Fruit fly (Drosophila melanogaster) whole organism, embryonic: ENCODE measurements around the gene CG10874.
A peak's percentile ranks its signal among the peaks of the same experiment; 100 is the strongest.

Experiments used
- CG10209 ChIP-seq: fragments of 200-800 bp; sonication (Bioruptor generic); optimal IDR thresholded peaks from 3 replicates; lab custom pipeline; 2017; ENCODE audit warnings: missing biosample characterization, mild to moderate bottlenecking, missing genetic modification characterization, missing genetic modification reagents
- CG10321 ChIP-seq: fragments of 200-800 bp; sonication (Bioruptor generic); IDR thresholded peaks from 2 replicates; pipeline ENCODE4 v1.3.6; 2022; ENCODE audit warnings: missing biosample characterization, missing genetic modification characterization
- CG10462 ChIP-seq: fragments of 200-800 bp; sonication (Bioruptor generic); optimal IDR thresholded peaks from 2 replicates; lab custom pipeline; 2016; ENCODE audit warnings: missing biosample characterization, missing genetic modification characterization
- CG10543 ChIP-seq: fragments of 200-800 bp; sonication (Bioruptor generic); optimal IDR thresholded peaks from 3 replicates; lab custom pipeline; 2017; ENCODE audit warnings: missing biosample characterization, mild to moderate bottlenecking, missing genetic modification characterization, moderate library complexity
- CG12391 ChIP-seq: fragments of 200-800 bp; sonication (Bioruptor generic); optimal IDR thresholded peaks from 3 replicates; lab custom pipeline; 2018; ENCODE audit warnings: missing biosample characterization, mild to moderate bottlenecking, missing genetic modification characterization, moderate library complexity
- CG14667 ChIP-seq: fragments of 200-800 bp; sonication (Bioruptor generic); IDR thresholded peaks from 2 replicates; pipeline ENCODE4 v1.3.6; 2022; ENCODE audit warnings: missing biosample characterization, missing genetic modification characterization
- CG14710 ChIP-seq: fragments of 200-800 bp; sonication (Bioruptor generic); optimal IDR thresholded peaks from 3 replicates; lab custom pipeline; 2019; ENCODE audit warnings: missing biosample characterization, mild to moderate bottlenecking, missing genetic modification characterization, moderate library complexity
- CG1602 ChIP-seq: fragments of 200-800 bp; sonication (Bioruptor generic); optimal IDR thresholded peaks from 3 replicates; lab custom pipeline; 2016; ENCODE audit warnings: missing biosample characterization, missing genetic modification characterization
- CG1603 ChIP-seq: fragments of 200-800 bp; sonication (Bioruptor generic); optimal IDR thresholded peaks from 2 replicates; lab custom pipeline; 2019; ENCODE audit warnings: missing biosample characterization, mild to moderate bottlenecking, missing genetic modification characterization, moderate library complexity
- CG18619 ChIP-seq: fragments of 200-800 bp; sonication (Bioruptor generic); optimal IDR thresholded peaks from 3 replicates; lab custom pipeline; 2017; ENCODE audit warnings: missing biosample characterization, mild to moderate bottlenecking, missing genetic modification characterization
- CG2712 ChIP-seq: fragments of 200-800 bp; optimal IDR thresholded peaks from 3 replicates; lab custom pipeline; 2019; ENCODE audit warnings: missing biosample characterization, mild to moderate bottlenecking, missing genetic modification characterization, moderate library complexity
- CG3281 ChIP-seq: fragments of 200-800 bp; sonication (Bioruptor generic); optimal IDR thresholded peaks from 3 replicates; lab custom pipeline; 2017; ENCODE audit warnings: missing biosample characterization, mild to moderate bottlenecking, missing genetic modification characterization
- CG3407 ChIP-seq: fragments of 200-800 bp; sonication (Bioruptor generic); optimal IDR thresholded peaks from 2 replicates; lab custom pipeline; 2018; ENCODE audit warnings: missing biosample characterization, mild to moderate bottlenecking, missing genetic modification characterization
- CG5245 ChIP-seq: fragments of 200-800 bp; sonication (Bioruptor generic); optimal IDR thresholded peaks from 3 replicates; lab custom pipeline; 2016; ENCODE audit warnings: missing biosample characterization, missing genetic modification characterization
- CG6654 ChIP-seq: fragments of 200-800 bp; sonication (Bioruptor generic); optimal IDR thresholded peaks from 2 replicates; lab custom pipeline; 2017; ENCODE audit warnings: missing biosample characterization, mild to moderate bottlenecking, missing genetic modification characterization
- CG7357 ChIP-seq: fragments of 200-800 bp; sonication (Bioruptor generic); IDR thresholded peaks from 3 replicates; pipeline ENCODE4 v1.3.6; 2022; ENCODE audit warnings: missing biosample characterization, missing genetic modification characterization
- CG7372 ChIP-seq: fragments of 200-800 bp; sonication (Bioruptor generic); IDR thresholded peaks from 2 replicates; pipeline ENCODE4 v1.3.6; 2022; ENCODE audit warnings: missing biosample characterization, missing genetic modification characterization
- CG7556 ChIP-seq: fragments of 200-800 bp; sonication (Bioruptor generic); optimal IDR thresholded peaks from 2 replicates; lab custom pipeline; 2017; ENCODE audit warnings: missing biosample characterization, mild to moderate bottlenecking, missing genetic modification characterization
- CG9876 ChIP-seq: fragments of 200-800 bp; sonication (Bioruptor generic); optimal IDR thresholded peaks from 2 replicates; lab custom pipeline; 2016; ENCODE audit warnings: missing biosample characterization, missing genetic modification characterization
- CTCF ChIP-seq: fragments of 200-800 bp; sonication (Bioruptor generic); optimal IDR thresholded peaks from 2 replicates; lab custom pipeline; 2017; ENCODE audit warnings: missing biosample characterization, mild to moderate bottlenecking, missing genetic modification characterization, moderate library complexity
- Chrac-16 ChIP-seq: fragments of 200-800 bp; sonication (Bioruptor generic); optimal IDR thresholded peaks from 3 replicates; lab custom pipeline; 2016; ENCODE audit warnings: missing biosample characterization, missing genetic modification characterization
- Ets65A ChIP-seq: fragments of 200-800 bp; sonication (Bioruptor generic); peaks from one replicate; lab custom pipeline; 2016; ENCODE audit warnings: missing biosample characterization, missing genetic modification characterization
- Fer3 ChIP-seq: fragments of 200-800 bp; sonication (Bioruptor generic); optimal IDR thresholded peaks from 2 replicates; lab custom pipeline; 2018; ENCODE audit warnings: missing biosample characterization, mild to moderate bottlenecking, missing genetic modification characterization, moderate library complexity
- HLH4C ChIP-seq: fragments of 200-800 bp; sonication (Bioruptor generic); IDR thresholded peaks from 3 replicates; pipeline ENCODE4 v1.3.6; 2022; ENCODE audit warnings: missing biosample characterization, missing genetic modification characterization; ENCODE audit not compliant: partially characterized antibody
- Hey ChIP-seq: fragments of 200-800 bp; sonication (Bioruptor generic); optimal IDR thresholded peaks from 3 replicates; lab custom pipeline; 2018; ENCODE audit warnings: missing biosample characterization, mild to moderate bottlenecking, missing genetic modification characterization
- Hmr ChIP-seq: fragments of 200-800 bp; sonication (Bioruptor generic); optimal IDR thresholded peaks from 3 replicates; lab custom pipeline; 2017; ENCODE audit warnings: mild to moderate bottlenecking, missing biosample characterization, missing genetic modification reagents, missing genetic modification characterization
- Mrtf ChIP-seq: fragments of 200-800 bp; sonication (Bioruptor generic); IDR thresholded peaks from 3 replicates; pipeline ENCODE4 v1.3.6; 2022; ENCODE audit warnings: missing biosample characterization, missing genetic modification characterization
- TFAM ChIP-seq: fragments of 200-800 bp; sonication (Bioruptor generic); optimal IDR thresholded peaks from 2 replicates; lab custom pipeline; 2017; ENCODE audit warnings: missing biosample characterization, missing genetic modification characterization, inconsistent platforms
- ash1 ChIP-seq: fragments of 200-800 bp; sonication (Bioruptor generic); optimal IDR thresholded peaks from 2 replicates; lab custom pipeline; 2018; ENCODE audit warnings: missing biosample characterization, mild to moderate bottlenecking, missing genetic modification characterization
- bab2 ChIP-seq: fragments of 200-800 bp; sonication (Bioruptor generic); optimal IDR thresholded peaks from 2 replicates; lab custom pipeline; 2016; ENCODE audit warnings: missing biosample characterization, missing genetic modification characterization
- cad ChIP-seq: fragments of >200 bp; optimal IDR thresholded peaks from 2 replicates; lab custom pipeline; 2017; ENCODE audit warnings: missing biosample characterization, missing genetic modification characterization
- caup ChIP-seq: fragments of 200-800 bp; sonication (Bioruptor generic); optimal IDR thresholded peaks from 3 replicates; lab custom pipeline; 2017; ENCODE audit warnings: missing biosample characterization, mild to moderate bottlenecking, missing genetic modification characterization, moderate library complexity; ENCODE audit not compliant: severe bottlenecking
- cg ChIP-seq: fragments of 200-800 bp; sonication (Bioruptor generic); optimal IDR thresholded peaks from 3 replicates; lab custom pipeline; 2019; ENCODE audit warnings: missing biosample characterization, mild to moderate bottlenecking, missing genetic modification characterization, moderate library complexity
- ci ChIP-seq: fragments of 200-800 bp; sonication (Bioruptor generic); IDR thresholded peaks from 3 replicates; pipeline ENCODE4 v1.3.6; 2022; ENCODE audit warnings: missing biosample characterization, missing genetic modification characterization
- emc ChIP-seq: fragments of 200-800 bp; sonication (Bioruptor generic); optimal IDR thresholded peaks from 2 replicates; lab custom pipeline; 2016; ENCODE audit warnings: missing biosample characterization, missing genetic modification characterization
- eyg ChIP-seq: fragments of 200-800 bp; sonication (Bioruptor generic); optimal IDR thresholded peaks from 3 replicates; lab custom pipeline; 2016; ENCODE audit warnings: missing biosample characterization, missing genetic modification characterization
- hkb ChIP-seq, 2 experiments: fragments of 200-800 bp in 1 of 2; fragments of >200 bp in 1 of 2; sonication (Bioruptor generic) in 1 of 2; IDR thresholded peaks in 1 of 2; optimal IDR thresholded peaks in 1 of 2; 2 replicates each; pipeline versions ENCODE4 v1.3.6 to Lab custom; 2017 to 2022; ENCODE audit warnings: missing biosample characterization in 1 of 2, missing genetic modification characterization in 1 of 2
- ind ChIP-seq: fragments of 200-800 bp; sonication (Bioruptor generic); optimal IDR thresholded peaks from 3 replicates; lab custom pipeline; 2016; ENCODE audit warnings: missing biosample characterization, missing genetic modification characterization
- jumu ChIP-seq: fragments of 200-800 bp; sonication (Bioruptor generic); optimal IDR thresholded peaks from 3 replicates; lab custom pipeline; 2016; ENCODE audit warnings: missing biosample characterization, missing genetic modification characterization
- klu ChIP-seq: fragments of 200-800 bp; sonication (Bioruptor generic); IDR thresholded peaks from 2 replicates; pipeline ENCODE4 v1.3.6; 2022; ENCODE audit warnings: missing biosample characterization, missing genetic modification characterization
- lilli ChIP-seq: fragments of 200-800 bp; sonication (Bioruptor generic); optimal IDR thresholded peaks from 3 replicates; lab custom pipeline; 2016; ENCODE audit warnings: missing biosample characterization, missing genetic modification characterization
- luna ChIP-seq: fragments of 200-800 bp; sonication (Bioruptor generic); optimal IDR thresholded peaks from 2 replicates; lab custom pipeline; 2016; ENCODE audit warnings: missing biosample characterization, missing genetic modification characterization
- mirr ChIP-seq: fragments of 200-800 bp; sonication (Bioruptor generic); optimal IDR thresholded peaks from 3 replicates; lab custom pipeline; 2018; ENCODE audit warnings: missing biosample characterization, mild to moderate bottlenecking, missing genetic modification characterization
- nerfin-1 ChIP-seq: fragments of 200-800 bp; sonication (Bioruptor generic); optimal IDR thresholded peaks from 3 replicates; lab custom pipeline; 2019; ENCODE audit warnings: missing biosample characterization, mild to moderate bottlenecking, missing genetic modification characterization, moderate library complexity
- tap ChIP-seq: fragments of 200-800 bp; optimal IDR thresholded peaks from 3 replicates; lab custom pipeline; 2019; ENCODE audit warnings: missing biosample characterization, mild to moderate bottlenecking, missing genetic modification characterization, moderate library complexity
- tup ChIP-seq: fragments of 200-800 bp; sonication (Bioruptor generic); optimal IDR thresholded peaks from 2 replicates; lab custom pipeline; 2016; ENCODE audit warnings: missing biosample characterization, mild to moderate bottlenecking, missing genetic modification characterization, moderate library complexity
- tx ChIP-seq: fragments of 200-800 bp; sonication (Bioruptor generic); optimal IDR thresholded peaks from 2 replicates; lab custom pipeline; 2016; ENCODE audit warnings: missing biosample characterization, missing genetic modification characterization
- unpg ChIP-seq: fragments of 200-800 bp; sonication (Bioruptor generic); optimal IDR thresholded peaks from 3 replicates; lab custom pipeline; 2018; ENCODE audit warnings: missing biosample characterization, mild to moderate bottlenecking, missing genetic modification characterization, moderate library complexity
- zfh1 ChIP-seq: fragments of 200-800 bp; sonication (Bioruptor generic); IDR thresholded peaks from 3 replicates; pipeline ENCODE4 v1.3.6; 2022; ENCODE audit warnings: missing biosample characterization, missing genetic modification characterization

Gene CG10874

DNA sequence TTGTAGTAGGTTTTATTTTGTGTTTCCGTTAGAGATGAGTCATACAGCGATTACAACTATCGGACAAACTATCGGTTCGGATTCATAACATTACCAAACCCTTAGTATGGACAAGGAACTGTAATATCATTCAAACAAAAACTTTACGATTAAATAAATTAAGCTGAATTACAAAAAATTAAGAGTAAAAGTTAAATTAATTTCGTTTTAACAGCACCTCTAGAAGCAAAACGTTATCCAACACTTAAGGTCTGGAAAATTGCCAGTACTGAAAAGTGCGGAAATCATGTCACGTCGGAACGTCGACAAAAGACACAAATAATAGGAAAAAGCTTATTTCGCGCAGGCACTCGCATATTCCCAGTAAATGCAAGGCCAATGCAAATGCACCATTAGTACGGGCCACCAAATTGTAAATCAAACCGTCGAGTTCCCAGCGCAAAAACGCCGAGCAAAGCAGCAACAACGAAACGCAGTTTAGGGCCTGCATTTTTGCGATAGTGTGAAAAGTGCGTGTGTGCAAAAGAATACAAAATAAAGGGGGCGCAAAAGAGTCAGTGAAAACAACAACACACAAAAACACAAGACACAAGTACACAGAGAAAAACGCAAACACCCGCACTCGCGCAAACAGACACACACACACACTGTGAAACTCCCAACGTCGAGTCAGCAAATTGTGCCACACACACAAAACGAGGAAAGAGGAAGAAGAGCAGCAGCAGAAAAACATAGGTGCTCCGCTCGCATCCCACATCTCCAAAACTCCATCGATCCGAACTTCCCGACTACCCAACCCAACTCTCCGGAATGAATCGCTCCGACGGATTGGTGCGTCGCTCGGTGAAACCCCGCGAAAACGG lies 34.3 kb upstream of the CG10874 start, which contains the start of the genes CG15387 and sau (continued):
- TF ChIP-seq luna (peak; percentile 87), HLH4C (GFP tag; lab: Robert Waterston, UW) (peak; percentile 89), cad (GFP tag; lab: Kevin White, UChicago) (no peak), Fer3 (tag; lab: Kevin White, UChicago) (peak; percentile 86), CG1602 (peak; percentile 91), ci (GFP tag; lab: Robert Waterston, UW) (peak; percentile 89), emc (GFP tag; lab: Kevin White, UChicago) (peak; percentile 68), tap (tag; lab: Kevin White, UChicago) (peak; percentile 76), nerfin-1 (tag; lab: Kevin White, UChicago) (peak; percentile 83), CG10321 (GFP tag; lab: Robert Waterston, UW) (peak; percentile 36; the same call in 1 of the 2 replicates), CG12391 (tag; lab: Kevin White, UChicago) (peak; percentile 95), Chrac-16 (GFP tag; lab: Kevin White, UChicago) (peak; percentile 91), CG7556 (peak; percentile 83), CG14710 (tag; lab: Kevin White, UChicago) (peak; percentile 95), CG14667 (peak; percentile 65), CG7372 (GFP tag; lab: Robert Waterston, UW) (peak; percentile 83), unpg (GFP tag; lab: Kevin White, UChicago) (peak; percentile 85), Mrtf (GFP tag; lab: Robert Waterston, UW) (peak; percentile 70; the same call in 2 of the 3 replicates), TFAM (GFP tag; lab: Kevin White, UChicago) (peak; percentile 24), CG1603 (tag; lab: Kevin White, UChicago) (peak; percentile 84), ind (GFP tag; lab: Kevin White, UChicago) (peak; percentile 89), tx (GFP tag; lab: Kevin White, UChicago) (peak; percentile 91), CG18619 (GFP tag; lab: Kevin White, UChicago) (peak; percentile 78), CG3281 (GFP tag; lab: Kevin White, UChicago) (peak; percentile 87), bab2 (GFP tag; lab: Kevin White, UChicago) (peak; percentile 92), CG10543 (GFP tag; lab: Kevin White, UChicago) (peak; percentile 94), CG5245 (GFP tag; lab: Kevin White, UChicago) (peak; percentile 71), cg (GFP tag; lab: Kevin White, UChicago) (peak; percentile 73), Hey (peak; percentile 33), CG10209 (GFP tag; lab: Kevin White, UChicago) (peak; percentile 86), Ets65A (GFP tag; lab: Kevin White, UChicago) (peak; percentile 99), Hmr (peak; percentile 89), caup (GFP tag; lab: Kevin White, UChicago) (peak; percentile 88), CG6654 (GFP tag; lab: Kevin White, UChicago) (peak; percentile 57), eyg (GFP tag; lab: Kevin White, UChicago) (peak; percentile 82), CG2712 (tag; lab: Kevin White, UChicago) (peak; percentile 89), mirr (GFP tag; lab: Kevin White, UChicago) (peak; percentile 81), CG3407 (GFP tag; lab: Kevin White, UChicago) (peak; percentile 84), zfh1 (GFP tag; lab: Robert Waterston, UW) (peak; percentile 81), tup (GFP tag; lab: Kevin White, UChicago) (peak; percentile 79), lilli (GFP tag; lab: Kevin White, UChicago) (peak; percentile 94), CTCF (GFP tag; lab: Kevin White, UChicago) (peak; percentile 23), jumu (GFP tag; lab: Kevin White, UChicago) (peak; percentile 84), CG9876 (GFP tag; lab: Kevin White, UChicago) (peak; percentile 78), hkb (optimal IDR thresholded peaks at IDR 0.05; lab: Kevin White, UChicago) (no peak), hkb (GFP tag; IDR thresholded peaks at IDR 0.05; lab: Robert Waterston, UW) (peak; percentile 86), ash1 (GFP tag; lab: Kevin White, UChicago) (no peak), CG7357 (GFP tag; lab: Robert Waterston, UW) (peak; percentile 64; the same call in 1 of the 3 replicates), CG10462 (GFP tag; lab: Kevin White, UChicago) (peak; percentile 73), klu (GFP tag; lab: Robert Waterston, UW) (peak; percentile 67)
